Worm (Caenorhabditis elegans) whole organism, L3 larva: ENCODE data around the gene C25G4.3.
A peak's percentile ranks its signal among the peaks of the same experiment; 100 is the strongest.

Experiments
- R02D3.7 ChIP-seq: fragments of 150-350 bp; optimal IDR thresholded peaks from 2 replicates; lab custom pipeline; 2014; ENCODE audit warnings: missing biosample characterization, missing genetic modification characterization
- aly-2 ChIP-seq: fragments of 150-350 bp; optimal IDR thresholded peaks from 2 replicates; lab custom pipeline; 2014; ENCODE audit warnings: missing biosample characterization, missing genetic modification characterization
- ama-1 ChIP-seq: fragments of 150-350 bp; optimal IDR thresholded peaks from 2 replicates; lab custom pipeline; 2018
- ceh-16 ChIP-seq: sonication (generic microtip); optimal IDR thresholded peaks from 2 replicates; lab custom pipeline; 2017; ENCODE audit warnings: missing biosample characterization, missing genetic modification characterization
- elt-2 ChIP-seq: sonication (generic microtip); optimal IDR thresholded peaks from 2 replicates; lab custom pipeline; 2016; ENCODE audit warnings: missing genetic modification reagents, mild to moderate bottlenecking, missing genetic modification characterization, missing compliant biosample characterization
- lin-15B ChIP-seq: fragments of 150-350 bp; optimal IDR thresholded peaks from 2 replicates; lab custom pipeline; 2014; ENCODE audit warnings: missing biosample characterization, missing genetic modification characterization
- lin-39 ChIP-seq: fragments of 150-350 bp; optimal IDR thresholded peaks from 2 replicates; lab custom pipeline; 2018; ENCODE audit warnings: missing biosample characterization, missing genetic modification reagents, missing genetic modification characterization
- nhr-11 ChIP-seq: fragments of 150-350 bp; optimal IDR thresholded peaks from 2 replicates; lab custom pipeline; 2014; ENCODE audit warnings: missing biosample characterization, missing genetic modification characterization
- nhr-12 ChIP-seq: fragments of 150-350 bp; optimal IDR thresholded peaks from 2 replicates; lab custom pipeline; 2014; ENCODE audit warnings: missing biosample characterization, missing genetic modification characterization
- nhr-76 ChIP-seq: fragments of 150-350 bp; sonication (generic microtip); optimal IDR thresholded peaks from 5 replicates; lab custom pipeline; 2014; ENCODE audit warnings: missing biosample characterization, missing genetic modification characterization
- snpc-4 ChIP-seq: fragments of 150-350 bp; optimal IDR thresholded peaks from 2 replicates; lab custom pipeline; 2014; ENCODE audit warnings: missing biosample characterization, missing genetic modification characterization
- unc-39 ChIP-seq: sonication (generic microtip); optimal IDR thresholded peaks from 4 replicates; lab custom pipeline; 2017; ENCODE audit warnings: missing biosample characterization, missing genetic modification characterization
- unc-62 ChIP-seq: fragments of 150-350 bp; sonication (generic microtip); optimal IDR thresholded peaks from 4 replicates; lab custom pipeline; 2014; ENCODE audit warnings: missing biosample characterization, missing genetic modification reagents, missing genetic modification characterization

- TF ChIP-seq nhr-11: peak; percentile 9
- peak; percentile 97 for TF ChIP-seq lin-15B (tag; lab: Kevin White, UChicago)
- no peak for TF ChIP-seq nhr-76
- peak; percentile 55 for TF ChIP-seq R02D3.7
- TF ChIP-seq aly-2 (tag; lab: Kevin White, UChicago): no peak
- TF ChIP-seq nhr-12: no peak
- TF ChIP-seq snpc-4 (tag; lab: Kevin White, UChicago): peak; percentile 66
- TF ChIP-seq ceh-16 (tag; lab: Kevin White, UChicago): no peak
- peak; percentile 48 for TF ChIP-seq elt-2 (tag; lab: Kevin White, UChicago)
- peak; percentile 98 for TF ChIP-seq lin-39 (tag; lab: Kevin White, UChicago)
- no peak for TF ChIP-seq unc-62
- peak; percentile 3 for TF ChIP-seq ama-1 (lab: Kevin White, UChicago)
- TF ChIP-seq unc-39 (tag; lab: Kevin White, UChicago): no peak
These were observed 41.5 kb downstream of the C25G4.3 start, which contains the start of gene gex-3 for ce11 chrIV:12404137-12404536.
